Worm (Caenorhabditis elegans) whole organism, L3 larva: ENCODE results near the gene sbsp-1.

Source experiments
- R02D3.7 ChIP-seq: fragments of 150-350 bp; optimal IDR thresholded peaks from 2 replicates; lab custom pipeline; 2014; ENCODE audit warnings: missing biosample characterization, missing genetic modification characterization
- ZK546.5 ChIP-seq: sonication (generic microtip); optimal IDR thresholded peaks from 2 replicates; lab custom pipeline; 2017; ENCODE audit warnings: missing biosample characterization, missing genetic modification characterization
- aly-2 ChIP-seq: fragments of 150-350 bp; optimal IDR thresholded peaks from 2 replicates; lab custom pipeline; 2014; ENCODE audit warnings: missing biosample characterization, missing genetic modification characterization
- ama-1 ChIP-seq: fragments of 150-350 bp; optimal IDR thresholded peaks from 2 replicates; lab custom pipeline; 2018
- ceh-28 ChIP-seq: fragments of 150-350 bp; optimal IDR thresholded peaks from 2 replicates; lab custom pipeline; 2014; ENCODE audit warnings: missing biosample characterization, missing genetic modification reagents, missing genetic modification characterization
- daf-12 ChIP-seq: fragments of 150-350 bp; optimal IDR thresholded peaks from 2 replicates; lab custom pipeline; 2014; ENCODE audit warnings: missing biosample characterization, missing genetic modification reagents, missing genetic modification characterization
- egl-27 ChIP-seq: sonication (generic microtip); optimal IDR thresholded peaks from 4 replicates; lab custom pipeline; 2017; ENCODE audit warnings: missing biosample characterization, missing genetic modification reagents, missing genetic modification characterization
- egl-5 ChIP-seq: fragments of 150-350 bp; optimal IDR thresholded peaks from 2 replicates; lab custom pipeline; 2017; ENCODE audit warnings: missing biosample characterization, missing genetic modification reagents, missing genetic modification characterization, inconsistent platforms
- elt-1 ChIP-seq: fragments of 150-350 bp; optimal IDR thresholded peaks from 2 replicates; lab custom pipeline; 2014; ENCODE audit warnings: missing biosample characterization, missing genetic modification characterization
- elt-2 ChIP-seq: sonication (generic microtip); optimal IDR thresholded peaks from 2 replicates; lab custom pipeline; 2016; ENCODE audit warnings: missing genetic modification reagents, mild to moderate bottlenecking, missing genetic modification characterization, missing compliant biosample characterization
- elt-3 ChIP-seq, 3 experiments: fragments of 150-350 bp in 1 of 3; sonication (generic microtip) in 2 of 3; optimal IDR thresholded peaks; 2 replicates in 2 of 3; 4 replicates in 1 of 3; lab custom pipeline; 2014 to 2017; ENCODE audit warnings: missing biosample characterization in 3 of 3, missing genetic modification characterization in 3 of 3
- eor-1 ChIP-seq, 2 experiments: fragments of 150-350 bp; optimal IDR thresholded peaks; 2 replicates each; lab custom pipeline; 2014 to 2018; ENCODE audit warnings: missing biosample characterization in 2 of 2, missing genetic modification characterization in 2 of 2
- fkh-10 ChIP-seq: sonication (generic microtip); optimal IDR thresholded peaks from 2 replicates; lab custom pipeline; 2017; ENCODE audit warnings: missing biosample characterization, missing genetic modification reagents, missing genetic modification characterization
- fkh-2 ChIP-seq: fragments of 150-350 bp; optimal IDR thresholded peaks from 2 replicates; lab custom pipeline; 2014; ENCODE audit warnings: missing biosample characterization, missing genetic modification reagents, missing genetic modification characterization
- fos-1 ChIP-seq: fragments of 150-350 bp; optimal IDR thresholded peaks from 2 replicates; lab custom pipeline; 2014; ENCODE audit warnings: missing biosample characterization, missing genetic modification characterization
- jun-1 ChIP-seq: fragments of 150-350 bp; optimal IDR thresholded peaks from 2 replicates; lab custom pipeline; 2014; ENCODE audit warnings: missing biosample characterization, missing genetic modification reagents, missing genetic modification characterization
- lin-15B ChIP-seq: fragments of 150-350 bp; optimal IDR thresholded peaks from 2 replicates; lab custom pipeline; 2014; ENCODE audit warnings: missing biosample characterization, missing genetic modification characterization
- lin-39 ChIP-seq: fragments of 150-350 bp; optimal IDR thresholded peaks from 2 replicates; lab custom pipeline; 2018; ENCODE audit warnings: missing biosample characterization, missing genetic modification reagents, missing genetic modification characterization
- lsy-12 ChIP-seq: sonication (generic microtip); optimal IDR thresholded peaks from 2 replicates; lab custom pipeline; 2016; ENCODE audit warnings: mild to moderate bottlenecking, missing genetic modification characterization, missing compliant biosample characterization
- mdl-1 ChIP-seq: fragments of 150-350 bp; optimal IDR thresholded peaks from 2 replicates; lab custom pipeline; 2014; ENCODE audit warnings: missing biosample characterization, missing genetic modification characterization
- mml-1 ChIP-seq: fragments of 150-350 bp; sonication (generic microtip); optimal IDR thresholded peaks from 3 replicates; lab custom pipeline; 2014; ENCODE audit warnings: missing biosample characterization, missing genetic modification characterization
- nfya-1 ChIP-seq: sonication (generic microtip); optimal IDR thresholded peaks from 2 replicates; lab custom pipeline; 2017; ENCODE audit warnings: missing genetic modification characterization, mild to moderate bottlenecking, missing compliant biosample characterization, antibody characterized with exemption, moderate library complexity; ENCODE audit not compliant: insufficient read depth
- nhr-11 ChIP-seq: fragments of 150-350 bp; optimal IDR thresholded peaks from 2 replicates; lab custom pipeline; 2014; ENCODE audit warnings: missing biosample characterization, missing genetic modification characterization
- nhr-12 ChIP-seq: fragments of 150-350 bp; optimal IDR thresholded peaks from 2 replicates; lab custom pipeline; 2014; ENCODE audit warnings: missing biosample characterization, missing genetic modification characterization
- nhr-237 ChIP-seq: fragments of 150-350 bp; optimal IDR thresholded peaks from 2 replicates; lab custom pipeline; 2014; ENCODE audit warnings: missing biosample characterization, missing genetic modification characterization
- nhr-25 ChIP-seq: sonication (generic microtip); optimal IDR thresholded peaks from 2 replicates; lab custom pipeline; 2017; ENCODE audit warnings: missing biosample characterization, missing genetic modification characterization
- nhr-28 ChIP-seq: fragments of 150-350 bp; optimal IDR thresholded peaks from 2 replicates; lab custom pipeline; 2014; ENCODE audit warnings: missing biosample characterization, missing genetic modification characterization
- nhr-43 ChIP-seq: sonication (generic microtip); optimal IDR thresholded peaks from 2 replicates; lab custom pipeline; 2016; ENCODE audit warnings: mild to moderate bottlenecking, missing genetic modification characterization, missing compliant biosample characterization; ENCODE audit not compliant: poor library complexity, severe bottlenecking
- nhr-76 ChIP-seq: fragments of 150-350 bp; sonication (generic microtip); optimal IDR thresholded peaks from 5 replicates; lab custom pipeline; 2014; ENCODE audit warnings: missing biosample characterization, missing genetic modification characterization
- nhr-77 ChIP-seq: fragments of 150-350 bp; optimal IDR thresholded peaks from 2 replicates; lab custom pipeline; 2014; ENCODE audit warnings: missing biosample characterization, missing genetic modification characterization
- pha-4 ChIP-seq: fragments of 150-350 bp; optimal IDR thresholded peaks from 2 replicates; lab custom pipeline; 2014; ENCODE audit warnings: missing biosample characterization, missing genetic modification reagents, missing genetic modification characterization
- pqm-1 ChIP-seq: fragments of 150-350 bp; optimal IDR thresholded peaks from 2 replicates; lab custom pipeline; 2017; ENCODE audit warnings: missing biosample characterization, missing genetic modification characterization, inconsistent platforms
- sea-2 ChIP-seq: fragments of 150-350 bp; sonication (generic microtip); optimal IDR thresholded peaks from 4 replicates; lab custom pipeline; 2014; ENCODE audit warnings: missing biosample characterization, missing genetic modification reagents, missing genetic modification characterization
- skn-1 ChIP-seq: fragments of 150-350 bp; optimal IDR thresholded peaks from 2 replicates; lab custom pipeline; 2014; ENCODE audit warnings: missing biosample characterization, missing genetic modification characterization
- tbx-2 ChIP-seq: sonication (generic microtip); optimal IDR thresholded peaks from 2 replicates; lab custom pipeline; 2016; ENCODE audit warnings: mild to moderate bottlenecking, missing genetic modification characterization, missing compliant biosample characterization
- unc-39 ChIP-seq: sonication (generic microtip); optimal IDR thresholded peaks from 4 replicates; lab custom pipeline; 2017; ENCODE audit warnings: missing biosample characterization, missing genetic modification characterization
- unc-62 ChIP-seq: fragments of 150-350 bp; sonication (generic microtip); optimal IDR thresholded peaks from 4 replicates; lab custom pipeline; 2014; ENCODE audit warnings: missing biosample characterization, missing genetic modification reagents, missing genetic modification characterization
- zag-1 ChIP-seq: fragments of 150-350 bp; optimal IDR thresholded peaks from 2 replicates; lab custom pipeline; 2014; ENCODE audit warnings: missing biosample characterization, missing genetic modification characterization
- ztf-11 ChIP-seq: fragments of 150-350 bp; optimal IDR thresholded peaks from 2 replicates; lab custom pipeline; 2014; ENCODE audit warnings: missing biosample characterization, missing genetic modification characterization
- ztf-4 ChIP-seq: fragments of 150-350 bp; optimal IDR thresholded peaks from 2 replicates; lab custom pipeline; 2014; ENCODE audit warnings: missing biosample characterization, missing genetic modification characterization

Gene sbsp-1

DNA sequence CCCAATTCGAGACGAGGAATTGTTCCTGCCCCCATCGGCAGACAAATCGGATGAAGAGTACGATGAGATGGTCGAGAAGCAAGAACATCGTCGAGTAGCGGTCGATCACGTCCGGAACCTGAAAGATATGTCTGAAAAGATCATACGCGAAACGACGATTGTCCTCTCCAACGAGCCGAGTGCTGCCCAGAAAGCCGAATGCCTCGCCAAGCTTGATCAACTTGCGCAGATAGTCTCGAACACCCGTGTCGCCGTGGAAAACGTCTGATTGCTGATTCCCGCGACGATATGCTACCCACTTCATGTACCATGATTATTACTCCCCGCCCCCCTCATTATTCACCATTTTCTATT is 22.3 kb upstream of the sbsp-1 start:
- TF ChIP-seq elt-3 (tag; optimal IDR thresholded peaks at IDR 0.05; lab: Kevin White, UChicago) (no peak), aly-2 (no peak), egl-5 (tag; lab: Kevin White, UChicago) (no peak), lsy-12 (tag; lab: Kevin White, UChicago) (no peak), eor-1 (tag; optimal IDR thresholded peaks at IDR 0.05; lab: Kevin White, UChicago) (no peak), nhr-28 (no peak), jun-1 (tag; lab: Kevin White, UChicago) (no peak), elt-1 (tag; lab: Kevin White, UChicago) (no peak), nhr-43 (tag; lab: Kevin White, UChicago) (no peak), zag-1 (tag; lab: Kevin White, UChicago) (no peak), nhr-11 (tag; lab: Kevin White, UChicago) (no peak), nhr-76 (tag; lab: Kevin White, UChicago) (no peak), ZK546.5 (tag; lab: Kevin White, UChicago) (no peak), lin-15B (tag; lab: Kevin White, UChicago) (no peak), pqm-1 (tag; lab: Kevin White, UChicago) (no peak), egl-27 (tag; lab: Kevin White, UChicago) (no peak), nhr-25 (tag; lab: Kevin White, UChicago) (no peak)

DNA sequence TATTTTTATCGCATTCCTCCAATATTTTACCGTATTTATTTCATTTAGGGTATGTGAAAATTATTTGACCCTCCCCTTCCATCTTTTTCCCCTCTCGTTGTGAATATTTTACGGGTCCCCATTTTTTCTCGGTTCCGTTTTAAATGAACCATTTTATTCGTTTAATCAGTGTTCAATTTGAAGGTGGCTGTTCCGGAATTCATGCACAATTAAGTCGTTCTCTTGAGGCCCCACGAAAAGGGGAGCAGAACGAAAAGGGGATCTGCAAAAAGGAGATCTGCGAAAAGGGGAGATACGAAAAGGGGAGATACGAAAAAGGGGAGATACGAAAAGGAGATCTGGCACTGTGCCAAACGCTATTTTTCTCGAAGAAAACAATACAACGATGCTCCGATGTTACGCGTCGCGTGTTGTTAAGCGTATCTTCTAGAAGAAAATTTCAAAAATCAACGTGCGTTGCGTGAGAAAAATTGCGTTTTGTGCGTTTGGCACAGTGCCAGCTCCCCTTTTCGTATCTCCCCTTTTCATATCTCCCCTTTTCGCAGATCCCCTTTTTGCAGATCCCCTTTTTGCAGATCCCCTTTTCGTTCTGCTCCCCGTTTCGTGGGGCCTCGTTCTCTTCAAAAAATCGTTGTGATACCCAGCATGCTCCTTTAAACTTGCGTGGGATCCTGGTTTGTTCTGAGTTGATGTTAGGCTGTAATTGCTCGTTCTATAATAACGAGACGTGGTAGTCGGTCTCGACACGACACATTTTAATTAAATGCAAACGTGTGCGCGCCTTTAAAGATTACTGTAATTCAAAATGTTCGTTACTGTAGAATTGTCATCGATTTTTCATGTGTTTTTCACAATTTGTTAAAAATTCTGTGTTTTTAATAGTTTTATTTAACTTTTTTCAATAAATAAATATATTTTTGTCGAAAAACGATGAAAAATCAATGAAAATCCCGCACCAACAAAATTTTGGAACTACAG is 21.6 kb upstream of the sbsp-1 start:
- TF ChIP-seq tbx-2 (tag; lab: Kevin White, UChicago) (no peak), nhr-237 (tag; lab: Kevin White, UChicago) (no peak), nhr-12 (tag; lab: Kevin White, UChicago) (no peak), ztf-4 (tag; lab: Kevin White, UChicago) (no peak), daf-12 (tag; lab: Kevin White, UChicago) (no peak), ZK546.5 (tag; lab: Kevin White, UChicago) (no peak), nhr-11 (tag; lab: Kevin White, UChicago) (no peak), elt-1 (tag; lab: Kevin White, UChicago) (no peak), fos-1 (tag; lab: Kevin White, UChicago) (no peak)

DNA sequence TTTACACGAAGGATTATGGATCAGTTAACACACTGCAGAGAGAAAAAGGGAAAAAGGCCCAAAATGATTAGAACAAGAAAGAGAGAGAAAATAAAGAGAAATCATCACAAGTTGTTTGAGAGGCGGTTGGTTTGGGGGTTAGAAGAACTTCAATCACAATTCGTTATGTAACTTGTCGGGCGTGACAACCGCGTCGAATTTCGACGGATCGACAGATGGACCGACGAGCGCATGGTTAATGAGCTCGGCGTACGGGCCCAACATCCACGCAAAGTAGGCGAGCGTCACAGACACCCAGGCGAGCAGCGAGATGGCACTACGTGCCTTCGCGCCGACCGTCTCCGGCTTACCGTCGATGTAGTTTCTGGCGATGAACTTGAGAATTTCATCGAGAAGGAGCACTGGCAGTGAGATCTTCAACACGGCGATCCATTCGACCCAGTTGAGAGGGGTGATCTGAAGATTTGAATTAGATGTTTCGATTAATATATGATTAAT is 19.9 kb upstream of the sbsp-1 start:
- TF ChIP-seq nfya-1 (tag; lab: Kevin White, UChicago) (no peak), nhr-25 (tag; lab: Kevin White, UChicago) (no peak), R02D3.7 (tag; lab: Kevin White, UChicago) (no peak), lin-39 (tag; lab: Kevin White, UChicago) (no peak), nhr-43 (tag; lab: Kevin White, UChicago) (no peak), fkh-2 (no peak), unc-62 (no peak), lsy-12 (tag; lab: Kevin White, UChicago) (no peak), ama-1 (lab: Kevin White, UChicago) (no peak), ZK546.5 (tag; lab: Kevin White, UChicago) (no peak), skn-1 (tag; lab: Kevin White, UChicago) (no peak), zag-1 (tag; lab: Kevin White, UChicago) (no peak), ceh-28 (tag; lab: Kevin White, UChicago) (no peak), lin-15B (tag; lab: Kevin White, UChicago) (no peak), mml-1 (tag; lab: Kevin White, UChicago) (no peak), pha-4 (tag; lab: Kevin White, UChicago) (no peak), nhr-237 (tag; lab: Kevin White, UChicago) (no peak), mdl-1 (tag; lab: Kevin White, UChicago) (no peak)

DNA sequence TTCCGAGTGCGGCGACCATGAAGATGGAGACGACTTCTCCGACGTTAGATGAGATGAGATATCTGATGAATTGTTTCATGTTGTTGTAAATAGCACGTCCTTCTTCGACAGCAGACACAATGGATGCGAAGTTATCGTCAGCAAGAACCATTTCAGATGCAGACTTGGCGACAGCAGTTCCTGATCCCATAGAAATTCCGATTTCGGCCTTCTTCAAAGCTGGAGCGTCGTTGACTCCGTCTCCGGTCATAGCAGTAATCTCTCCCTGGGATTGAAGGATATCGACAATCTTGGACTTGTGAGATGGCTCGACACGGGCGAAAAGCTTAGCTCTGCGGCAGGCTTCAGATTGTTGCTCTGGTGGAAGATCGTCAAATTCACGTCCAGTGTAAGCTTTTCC is 18.9 kb upstream of the sbsp-1 start:
- TF ChIP-seq ztf-11 (tag; lab: Kevin White, UChicago), result no peak
- no peak for TF ChIP-seq ztf-4 (tag; lab: Kevin White, UChicago)
- no peak for TF ChIP-seq nhr-77 (tag; lab: Kevin White, UChicago)
- TF ChIP-seq sea-2, result no peak
- TF ChIP-seq nhr-43 (tag; lab: Kevin White, UChicago), result no peak
- TF ChIP-seq elt-2 (tag; lab: Kevin White, UChicago), result no peak
- TF ChIP-seq unc-39 (tag; lab: Kevin White, UChicago), result no peak
- no peak for TF ChIP-seq nhr-11 (tag; lab: Kevin White, UChicago)
- TF ChIP-seq jun-1 (tag; lab: Kevin White, UChicago), result no peak
- TF ChIP-seq elt-1 (tag; lab: Kevin White, UChicago), result no peak
- no peak for TF ChIP-seq fkh-10
- TF ChIP-seq elt-3 (tag; optimal IDR thresholded peaks at IDR 0.05; lab: Kevin White, UChicago), result no peak
- TF ChIP-seq aly-2, result no peak
- no peak for TF ChIP-seq pqm-1 (tag; lab: Kevin White, UChicago)
- TF ChIP-seq nhr-12 (tag; lab: Kevin White, UChicago), result no peak
- TF ChIP-seq ceh-28 (tag; lab: Kevin White, UChicago), result no peak
- TF ChIP-seq zag-1 (tag; lab: Kevin White, UChicago), result no peak
- no peak for TF ChIP-seq mml-1 (tag; lab: Kevin White, UChicago)
- no peak for TF ChIP-seq nhr-76 (tag; lab: Kevin White, UChicago)
- no peak for TF ChIP-seq tbx-2 (tag; lab: Kevin White, UChicago)
- TF ChIP-seq, all 47 proteins: peak for 0
